Worm (Caenorhabditis elegans) whole organism, L3 larva: ENCODE data around the gene K03A1.4.
A peak's percentile ranks its signal among the peaks of the same experiment; 100 is the strongest.

Source experiments
- aly-2 ChIP-seq: fragments of 150-350 bp; optimal IDR thresholded peaks from 2 replicates; lab custom pipeline; 2014; ENCODE audit warnings: missing biosample characterization, missing genetic modification characterization
- ama-1 ChIP-seq: fragments of 150-350 bp; optimal IDR thresholded peaks from 2 replicates; lab custom pipeline; 2018
- ceh-16 ChIP-seq: sonication (generic microtip); optimal IDR thresholded peaks from 2 replicates; lab custom pipeline; 2017; ENCODE audit warnings: missing biosample characterization, missing genetic modification characterization
- fkh-2 ChIP-seq: fragments of 150-350 bp; optimal IDR thresholded peaks from 2 replicates; lab custom pipeline; 2014; ENCODE audit warnings: missing biosample characterization, missing genetic modification reagents, missing genetic modification characterization
- lin-15B ChIP-seq: fragments of 150-350 bp; optimal IDR thresholded peaks from 2 replicates; lab custom pipeline; 2014; ENCODE audit warnings: missing biosample characterization, missing genetic modification characterization
- lin-39 ChIP-seq: fragments of 150-350 bp; optimal IDR thresholded peaks from 2 replicates; lab custom pipeline; 2018; ENCODE audit warnings: missing biosample characterization, missing genetic modification reagents, missing genetic modification characterization
- nfya-1 ChIP-seq: sonication (generic microtip); optimal IDR thresholded peaks from 2 replicates; lab custom pipeline; 2017; ENCODE audit warnings: missing genetic modification characterization, mild to moderate bottlenecking, missing compliant biosample characterization, antibody characterized with exemption, moderate library complexity; ENCODE audit not compliant: insufficient read depth
- nhr-12 ChIP-seq: fragments of 150-350 bp; optimal IDR thresholded peaks from 2 replicates; lab custom pipeline; 2014; ENCODE audit warnings: missing biosample characterization, missing genetic modification characterization
- nhr-237 ChIP-seq: fragments of 150-350 bp; optimal IDR thresholded peaks from 2 replicates; lab custom pipeline; 2014; ENCODE audit warnings: missing biosample characterization, missing genetic modification characterization
- nhr-28 ChIP-seq: fragments of 150-350 bp; optimal IDR thresholded peaks from 2 replicates; lab custom pipeline; 2014; ENCODE audit warnings: missing biosample characterization, missing genetic modification characterization
- nhr-76 ChIP-seq: fragments of 150-350 bp; sonication (generic microtip); optimal IDR thresholded peaks from 5 replicates; lab custom pipeline; 2014; ENCODE audit warnings: missing biosample characterization, missing genetic modification characterization
- pha-4 ChIP-seq: fragments of 150-350 bp; optimal IDR thresholded peaks from 2 replicates; lab custom pipeline; 2014; ENCODE audit warnings: missing biosample characterization, missing genetic modification reagents, missing genetic modification characterization
- skn-1 ChIP-seq: fragments of 150-350 bp; optimal IDR thresholded peaks from 2 replicates; lab custom pipeline; 2014; ENCODE audit warnings: missing biosample characterization, missing genetic modification characterization
- zag-1 ChIP-seq: fragments of 150-350 bp; optimal IDR thresholded peaks from 2 replicates; lab custom pipeline; 2014; ENCODE audit warnings: missing biosample characterization, missing genetic modification characterization

DNA sequence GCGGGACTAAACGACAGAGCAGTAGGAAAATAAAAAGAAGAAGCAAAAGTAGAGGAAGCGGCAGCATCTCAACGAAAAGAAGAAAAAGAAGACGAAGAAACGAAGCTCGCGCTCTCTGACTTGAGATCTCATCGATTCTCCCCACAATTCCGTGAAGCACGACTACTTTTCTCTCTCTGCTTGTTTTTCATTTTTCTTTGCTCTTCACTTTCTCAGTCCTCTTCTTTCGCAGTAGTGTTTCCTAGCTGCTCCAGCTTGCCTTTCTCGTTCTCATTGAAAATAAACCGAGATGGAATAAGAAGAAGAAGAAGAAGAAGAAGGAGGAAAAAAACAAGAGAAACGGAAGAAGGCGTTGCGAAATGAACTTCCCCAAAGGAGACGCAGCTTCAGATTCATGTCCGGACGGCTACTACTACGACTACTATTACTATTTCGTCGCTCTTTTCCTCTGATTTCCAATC lies 13.8 kb downstream of the K03A1.4 start:
- no peak for TF ChIP-seq lin-15B
- peak; percentile 49 for TF ChIP-seq nfya-1
- no peak for TF ChIP-seq ceh-16 (tag; lab: Kevin White, UChicago)
- no peak for TF ChIP-seq nhr-76 (tag; lab: Kevin White, UChicago)
- peak; percentile 62 for TF ChIP-seq lin-39 (tag; lab: Kevin White, UChicago)
- TF ChIP-seq nhr-237 (tag; lab: Kevin White, UChicago), result no peak
- no peak for TF ChIP-seq nhr-28 (tag; lab: Kevin White, UChicago)
- no peak for TF ChIP-seq nhr-12 (tag; lab: Kevin White, UChicago)
- TF ChIP-seq skn-1 (tag; lab: Kevin White, UChicago), result peak; percentile 9
- no peak for TF ChIP-seq aly-2 (tag; lab: Kevin White, UChicago)
- no peak for TF ChIP-seq ama-1 (lab: Kevin White, UChicago)
- no peak for TF ChIP-seq zag-1 (tag; lab: Kevin White, UChicago)
- no peak for TF ChIP-seq pha-4 (tag; lab: Kevin White, UChicago)
- no peak for TF ChIP-seq fkh-2 (tag; lab: Kevin White, UChicago)
